Fruit fly (Drosophila melanogaster) whole organism, embryonic: ENCODE results near the gene Cipc.

Experiments used
- Awh ChIP-seq: fragments of 200-800 bp; sonication (Bioruptor generic); IDR thresholded peaks from 2 replicates; pipeline ENCODE4, ENCODE4 v1.3.6; 2022; ENCODE audit warnings: missing biosample characterization, missing genetic modification characterization
- CG11723 ChIP-seq: fragments of 200-800 bp; sonication (Bioruptor generic); optimal IDR thresholded peaks from 2 replicates; lab custom pipeline; 2017; ENCODE audit warnings: missing biosample characterization, mild to moderate bottlenecking, missing genetic modification characterization
- CG1603 ChIP-seq: fragments of 200-800 bp; sonication (Bioruptor generic); optimal IDR thresholded peaks from 2 replicates; lab custom pipeline; 2019; ENCODE audit warnings: missing biosample characterization, mild to moderate bottlenecking, missing genetic modification characterization, moderate library complexity
- CG17385 ChIP-seq: fragments of 200-800 bp; sonication (Bioruptor generic); optimal IDR thresholded peaks from 3 replicates; lab custom pipeline; 2018; ENCODE audit warnings: missing biosample characterization, mild to moderate bottlenecking, missing genetic modification characterization
- CG18262 ChIP-seq: fragments of 200-800 bp; optimal IDR thresholded peaks from 3 replicates; lab custom pipeline; 2019; ENCODE audit warnings: missing biosample characterization, mild to moderate bottlenecking, missing genetic modification characterization, moderate library complexity
- CG2712 ChIP-seq: fragments of 200-800 bp; optimal IDR thresholded peaks from 3 replicates; lab custom pipeline; 2019; ENCODE audit warnings: missing biosample characterization, mild to moderate bottlenecking, missing genetic modification characterization, moderate library complexity
- CG32767 ChIP-seq: fragments of 200-800 bp; sonication (Bioruptor generic); IDR thresholded peaks from 2 replicates; pipeline ENCODE4 v1.3.6; 2022; ENCODE audit warnings: missing biosample characterization, missing genetic modification characterization
- CG4617 ChIP-seq: fragments of 200-800 bp; sonication (Bioruptor generic); optimal IDR thresholded peaks from 3 replicates; lab custom pipeline; 2016; ENCODE audit warnings: missing biosample characterization, missing genetic modification characterization, borderline replicate concordance
- CG4707 ChIP-seq: fragments of 200-800 bp; sonication (Bioruptor generic); optimal IDR thresholded peaks from 2 replicates; lab custom pipeline; 2018; ENCODE audit warnings: missing biosample characterization, mild to moderate bottlenecking, missing genetic modification characterization, moderate library complexity
- CG4854 ChIP-seq: fragments of 200-800 bp; sonication (Bioruptor generic); optimal IDR thresholded peaks from 2 replicates; lab custom pipeline; 2016; ENCODE audit warnings: missing biosample characterization, missing genetic modification characterization, inconsistent platforms
- CG7357 ChIP-seq: fragments of 200-800 bp; sonication (Bioruptor generic); IDR thresholded peaks from 3 replicates; pipeline ENCODE4 v1.3.6; 2022; ENCODE audit warnings: missing biosample characterization, missing genetic modification characterization
- CG7745 ChIP-seq: fragments of 200-800 bp; sonication (Bioruptor generic); optimal IDR thresholded peaks from 2 replicates; lab custom pipeline; 2018; ENCODE audit warnings: missing biosample characterization, mild to moderate bottlenecking, missing genetic modification characterization, moderate library complexity
- CG8388 ChIP-seq: fragments of 200-800 bp; sonication (Bioruptor generic); optimal IDR thresholded peaks from 2 replicates; lab custom pipeline; 2019; ENCODE audit warnings: missing biosample characterization, mild to moderate bottlenecking, missing genetic modification characterization, moderate library complexity
- CG9609 ChIP-seq: fragments of 200-800 bp; sonication (Bioruptor generic); optimal IDR thresholded peaks from 3 replicates; lab custom pipeline; 2016; ENCODE audit warnings: missing biosample characterization, missing genetic modification characterization
- Dp ChIP-seq: fragments of 200-800 bp; sonication (Bioruptor generic); optimal IDR thresholded peaks from 2 replicates; lab custom pipeline; 2018; ENCODE audit warnings: missing biosample characterization, mild to moderate bottlenecking, missing genetic modification characterization, moderate library complexity
- Dref ChIP-seq: fragments of 200-800 bp; sonication (Bioruptor generic); IDR thresholded peaks from 2 replicates; pipeline ENCODE4 v1.3.6; 2022; ENCODE audit warnings: missing biosample characterization, missing genetic modification characterization
- Eip74EF ChIP-seq, 2 experiments: fragments of 200-800 bp in 1 of 2; fragments of >200 bp in 1 of 2; sonication (Bioruptor generic) in 1 of 2; optimal IDR thresholded peaks; 2 replicates each; lab custom pipeline; 2017 to 2019; ENCODE audit warnings: missing biosample characterization in 2 of 2, missing genetic modification characterization in 2 of 2, mild to moderate bottlenecking in 1 of 2, moderate library complexity in 1 of 2
- Ets97D ChIP-seq: fragments of 200-800 bp; sonication (Bioruptor generic); optimal IDR thresholded peaks from 3 replicates; lab custom pipeline; 2016; ENCODE audit warnings: missing biosample characterization, missing genetic modification characterization
- Fer2 ChIP-seq: fragments of 200-800 bp; sonication (Bioruptor generic); optimal IDR thresholded peaks from 2 replicates; lab custom pipeline; 2018; ENCODE audit warnings: missing biosample characterization, mild to moderate bottlenecking, missing genetic modification characterization, moderate library complexity
- HmgZ ChIP-seq: fragments of 200-800 bp; sonication (Bioruptor generic); optimal IDR thresholded peaks from 2 replicates; lab custom pipeline; 2018; ENCODE audit warnings: missing biosample characterization, mild to moderate bottlenecking, missing genetic modification characterization
- Hmr ChIP-seq: fragments of 200-800 bp; sonication (Bioruptor generic); optimal IDR thresholded peaks from 3 replicates; lab custom pipeline; 2017; ENCODE audit warnings: mild to moderate bottlenecking, missing biosample characterization, missing genetic modification reagents, missing genetic modification characterization
- MESR4 ChIP-seq: fragments of 200-800 bp; sonication (Bioruptor generic); optimal IDR thresholded peaks from 2 replicates; lab custom pipeline; 2018; ENCODE audit warnings: missing biosample characterization, mild to moderate bottlenecking, missing genetic modification characterization, moderate library complexity
- NC2α ChIP-seq: fragments of 200-800 bp; sonication (Bioruptor generic); optimal IDR thresholded peaks from 2 replicates; lab custom pipeline; 2016; ENCODE audit warnings: missing biosample characterization, missing genetic modification characterization
- Rx ChIP-seq: fragments of 200-800 bp; sonication (Bioruptor generic); IDR thresholded peaks from 2 replicates; pipeline ENCODE4 v1.3.6; 2022; ENCODE audit warnings: missing biosample characterization, missing genetic modification characterization
- Stat92E ChIP-seq, 3 experiments: fragments of >200 bp in 2 of 3; fragments of 200-800 bp in 1 of 3; sonication (Bioruptor generic) in 1 of 3; optimal IDR thresholded peaks; 2 replicates each; lab custom pipeline; 2017 to 2019; ENCODE audit warnings: missing biosample characterization in 3 of 3, missing genetic modification characterization in 3 of 3, mild to moderate bottlenecking in 1 of 3, moderate library complexity in 1 of 3
- abd-A ChIP-seq: fragments of 200-800 bp; sonication (Bioruptor generic); optimal IDR thresholded peaks from 3 replicates; lab custom pipeline; 2019; ENCODE audit warnings: missing biosample characterization, mild to moderate bottlenecking, missing genetic modification characterization, moderate library complexity
- bigmax ChIP-seq: fragments of 200-800 bp; sonication (Bioruptor generic); optimal IDR thresholded peaks from 2 replicates; lab custom pipeline; 2018; ENCODE audit warnings: missing biosample characterization, mild to moderate bottlenecking, missing genetic modification characterization
- bowl ChIP-seq: fragments of 200-800 bp; sonication (Bioruptor generic); IDR thresholded peaks from 2 replicates; pipeline ENCODE4 v1.3.6; 2022; ENCODE audit warnings: missing biosample characterization, missing genetic modification characterization
- caup ChIP-seq: fragments of 200-800 bp; sonication (Bioruptor generic); optimal IDR thresholded peaks from 3 replicates; lab custom pipeline; 2017; ENCODE audit warnings: missing biosample characterization, mild to moderate bottlenecking, missing genetic modification characterization, moderate library complexity; ENCODE audit not compliant: severe bottlenecking
- chinmo ChIP-seq: fragments of 200-800 bp; sonication (Bioruptor generic); IDR thresholded peaks from 4 replicates; pipeline ENCODE4 v1.3.6; 2022; ENCODE audit warnings: missing biosample characterization, missing genetic modification characterization; ENCODE audit not compliant: partially characterized antibody
- crc ChIP-seq: fragments of 200-800 bp; sonication (Bioruptor generic); optimal IDR thresholded peaks from 2 replicates; lab custom pipeline; 2016; ENCODE audit warnings: missing biosample characterization, missing genetic modification characterization
- crp ChIP-seq, 2 experiments: fragments of 200-800 bp; sonication (Bioruptor generic); optimal IDR thresholded peaks; 2 replicates in 1 of 2; 3 replicates in 1 of 2; lab custom pipeline; 2017; ENCODE audit warnings: missing biosample characterization in 2 of 2, missing genetic modification characterization in 2 of 2, mild to moderate bottlenecking in 1 of 2, moderate library complexity in 1 of 2
- dmrt11E ChIP-seq: fragments of 200-800 bp; sonication (Bioruptor generic); optimal IDR thresholded peaks from 3 replicates; lab custom pipeline; 2018; ENCODE audit warnings: missing biosample characterization, mild to moderate bottlenecking, missing genetic modification characterization, moderate library complexity
- dpn ChIP-seq, 2 experiments: fragments of 200-800 bp; sonication (Bioruptor generic); optimal IDR thresholded peaks; 3 replicates each; lab custom pipeline; 2016; ENCODE audit warnings: missing biosample characterization in 2 of 2, missing genetic modification characterization in 2 of 2
- ftz-f1 ChIP-seq: fragments of 200-800 bp; sonication (Bioruptor generic); optimal IDR thresholded peaks from 2 replicates; lab custom pipeline; 2016; ENCODE audit warnings: missing biosample characterization, missing genetic modification characterization
- ham ChIP-seq: fragments of 200-800 bp; sonication (Bioruptor generic); IDR thresholded peaks from 2 replicates; pipeline ENCODE4 v1.3.6; 2022; ENCODE audit warnings: missing biosample characterization, missing genetic modification characterization
- hbn ChIP-seq: fragments of 200-800 bp; sonication (Bioruptor generic); IDR thresholded peaks from 2 replicates; pipeline ENCODE4 v1.3.6; 2022; ENCODE audit warnings: missing biosample characterization, missing genetic modification characterization; ENCODE audit not compliant: partially characterized antibody
- kni ChIP-seq: fragments of 200-800 bp; sonication (Bioruptor generic); optimal IDR thresholded peaks from 3 replicates; lab custom pipeline; 2017; ENCODE audit warnings: mild to moderate bottlenecking, missing biosample characterization, missing genetic modification reagents, missing genetic modification characterization
- lbe ChIP-seq: fragments of 200-800 bp; sonication (Bioruptor generic); optimal IDR thresholded peaks from 2 replicates; lab custom pipeline; 2016; ENCODE audit warnings: missing biosample characterization, mild to moderate bottlenecking, missing genetic modification characterization
- pho ChIP-seq: fragments of 200-800 bp; sonication (Bioruptor generic); optimal IDR thresholded peaks from 2 replicates; lab custom pipeline; 2016; ENCODE audit warnings: missing biosample characterization, missing genetic modification characterization
- pzg ChIP-seq: fragments of 200-800 bp; sonication (Bioruptor generic); optimal IDR thresholded peaks from 3 replicates; lab custom pipeline; 2018; ENCODE audit warnings: missing biosample characterization, mild to moderate bottlenecking, missing genetic modification characterization, moderate library complexity
- ro ChIP-seq: fragments of 200-800 bp; sonication (Bioruptor generic); IDR thresholded peaks from 2 replicates; pipeline ENCODE4 v1.3.6; 2022; ENCODE audit warnings: missing biosample characterization, missing genetic modification characterization
- sd ChIP-seq: fragments of 200-800 bp; sonication (Bioruptor generic); optimal IDR thresholded peaks from 3 replicates; lab custom pipeline; 2018; ENCODE audit warnings: missing biosample characterization, mild to moderate bottlenecking, missing genetic modification characterization, moderate library complexity
- sens ChIP-seq: fragments of 200-800 bp; sonication (Bioruptor generic); peaks from one replicate; lab custom pipeline; 2016; ENCODE audit warnings: missing biosample characterization, missing genetic modification characterization
- sna ChIP-seq: fragments of 200-800 bp; sonication (Bioruptor generic); IDR thresholded peaks from 2 replicates; pipeline ENCODE4 v1.3.6; 2022; ENCODE audit warnings: missing biosample characterization, missing genetic modification characterization; ENCODE audit not compliant: partially characterized antibody
- so ChIP-seq: fragments of 200-800 bp; sonication (Bioruptor generic); IDR thresholded peaks from 3 replicates; pipeline ENCODE4 v1.3.6; 2022; ENCODE audit warnings: missing biosample characterization, missing genetic modification characterization
- tap ChIP-seq: fragments of 200-800 bp; optimal IDR thresholded peaks from 3 replicates; lab custom pipeline; 2019; ENCODE audit warnings: missing biosample characterization, mild to moderate bottlenecking, missing genetic modification characterization, moderate library complexity
- tio ChIP-seq: fragments of 200-800 bp; sonication (Bioruptor generic); optimal IDR thresholded peaks from 2 replicates; lab custom pipeline; 2017; ENCODE audit warnings: missing biosample characterization, missing genetic modification characterization, inconsistent platforms
- vvl ChIP-seq: fragments of 200-800 bp; sonication (Bioruptor generic); IDR thresholded peaks from 2 replicates; pipeline ENCODE4 v1.3.6; 2022; ENCODE audit warnings: missing biosample characterization, missing genetic modification characterization
- zf30C ChIP-seq: fragments of 200-800 bp; sonication (Bioruptor generic); optimal IDR thresholded peaks from 3 replicates; lab custom pipeline; 2018; ENCODE audit warnings: missing biosample characterization, mild to moderate bottlenecking, missing genetic modification characterization

Gene Cipc

dm6 chr3R:26058066-26058465 is 48.6 kb upstream of the Cipc start, which contains the start of the genes PIG-P and Tcs6 (continued):
- TF ChIP-seq crc (GFP tag; lab: Kevin White, UChicago): no peak
- no peak for TF ChIP-seq Fer2
- no peak for TF ChIP-seq CG4707 (GFP tag; lab: Kevin White, UChicago)
- no peak for TF ChIP-seq NC2α (GFP tag; lab: Kevin White, UChicago)
- no peak for TF ChIP-seq so
- peak; percentile 41 for TF ChIP-seq pzg
- no peak for TF ChIP-seq Eip74EF (GFP tag; optimal IDR thresholded peaks at IDR 0.05; lab: Kevin White, UChicago)
- no peak for TF ChIP-seq hbn
- no peak for TF ChIP-seq kni (GFP tag; lab: Kevin White, UChicago)
- TF ChIP-seq bigmax (GFP tag; lab: Kevin White, UChicago): peak; percentile 22
- TF ChIP-seq Ets97D: peak; percentile 41
- peak; percentile 28 for TF ChIP-seq CG1603 (tag; lab: Kevin White, UChicago)
- TF ChIP-seq lbe (GFP tag; lab: Kevin White, UChicago): peak; percentile 44
- TF ChIP-seq ham (GFP tag; lab: Robert Waterston, UW): no peak
- no peak for TF ChIP-seq bowl (GFP tag; lab: Robert Waterston, UW)
- TF ChIP-seq CG9609 (GFP tag; lab: Kevin White, UChicago): no peak
- peak; percentile 56 to 90 for TF ChIP-seq crp (GFP tag; optimal IDR thresholded peaks at IDR 0.05; lab: Kevin White, UChicago)
- no peak for TF ChIP-seq CG4854 (GFP tag; lab: Kevin White, UChicago)
- peak; percentile 95 for TF ChIP-seq CG17385 (GFP tag; lab: Kevin White, UChicago)
- peak; percentile 22 for TF ChIP-seq MESR4
- peak; percentile 88 for TF ChIP-seq sd (tag; lab: Kevin White, UChicago)
- no peak for TF ChIP-seq pho
- TF ChIP-seq CG8388: no peak
- peak; percentile 5 for TF ChIP-seq CG4617
- TF ChIP-seq CG11723 (GFP tag; lab: Kevin White, UChicago): no peak
- TF ChIP-seq sna: no peak
- TF ChIP-seq CG7357 (GFP tag; lab: Robert Waterston, UW): no peak
- peak; percentile 26 for TF ChIP-seq sens (GFP tag; lab: Kevin White, UChicago)
- TF ChIP-seq Dp (GFP tag; lab: Kevin White, UChicago): peak; percentile 53

dm6 chr3R:26059195-26059594 is 47.5 kb upstream of the Cipc start, which contains the start of the genes RpL34a and Trmt61:
TSS of gene RpL34a (minus strand) at chr3R:26059267.
TSS of gene Trmt61 (plus strand) at chr3R:26059496.
- TF ChIP-seq zf30C (GFP tag; lab: Kevin White, UChicago) (peak; percentile 28), dpn (GFP tag; optimal IDR thresholded peaks at IDR 0.05; lab: Kevin White, UChicago) (peak; percentile 68 to 85), CG32767 (GFP tag; lab: Robert Waterston, UW) (peak; percentile 79), Dref (GFP tag; lab: Robert Waterston, UW) (peak; percentile 81), Rx (GFP tag; lab: Robert Waterston, UW) (peak; percentile 55), tap (tag; lab: Kevin White, UChicago) (peak; percentile 83), Hmr (GFP tag; lab: Kevin White, UChicago) (peak; percentile 94), CG18262 (tag; lab: Kevin White, UChicago) (peak; percentile 87), Awh (peak; percentile 63; the same call in 1 of the 2 replicates), ftz-f1 (GFP tag; lab: Kevin White, UChicago) (no peak), chinmo (GFP tag; lab: Robert Waterston, UW) (no peak), Stat92E (GFP tag; optimal IDR thresholded peaks at IDR 0.05; lab: Kevin White, UChicago) (peak in 1 of 3 experiments; percentile 82), CG4617 (peak; percentile 68), tio (GFP tag; lab: Kevin White, UChicago) (no peak), abd-A (tag; lab: Kevin White, UChicago) (no peak), caup (GFP tag; lab: Kevin White, UChicago) (peak; percentile 95), HmgZ (tag; lab: Kevin White, UChicago) (peak; percentile 78), vvl (GFP tag; lab: Robert Waterston, UW) (peak; percentile 79), CG7745 (peak; percentile 56), CG2712 (tag; lab: Kevin White, UChicago) (peak; percentile 90), Fer2 (peak; percentile 90), CG4707 (GFP tag; lab: Kevin White, UChicago) (peak; percentile 70), dmrt11E (peak; percentile 83), ro (no peak)
